Worm (Caenorhabditis elegans) whole organism, L3 larva: ENCODE measurements around the gene C47E12.2.

Experiments
- ama-1 ChIP-seq: fragments of 150-350 bp; optimal IDR thresholded peaks from 2 replicates; lab custom pipeline; 2018
- ceh-9 ChIP-seq: sonication (generic microtip); optimal IDR thresholded peaks from 2 replicates; lab custom pipeline; 2018; ENCODE audit warnings: missing biosample characterization, missing genetic modification characterization
- daf-12 ChIP-seq: fragments of 150-350 bp; optimal IDR thresholded peaks from 2 replicates; lab custom pipeline; 2014; ENCODE audit warnings: missing biosample characterization, missing genetic modification reagents, missing genetic modification characterization
- egl-5 ChIP-seq: fragments of 150-350 bp; optimal IDR thresholded peaks from 2 replicates; lab custom pipeline; 2017; ENCODE audit warnings: missing biosample characterization, missing genetic modification reagents, missing genetic modification characterization, inconsistent platforms
- elt-1 ChIP-seq: fragments of 150-350 bp; optimal IDR thresholded peaks from 2 replicates; lab custom pipeline; 2014; ENCODE audit warnings: missing biosample characterization, missing genetic modification characterization
- elt-2 ChIP-seq: sonication (generic microtip); optimal IDR thresholded peaks from 2 replicates; lab custom pipeline; 2016; ENCODE audit warnings: missing genetic modification reagents, mild to moderate bottlenecking, missing genetic modification characterization, missing compliant biosample characterization
- eor-1 ChIP-seq, 2 experiments: fragments of 150-350 bp; optimal IDR thresholded peaks; 2 replicates each; lab custom pipeline; 2014 to 2018; ENCODE audit warnings: missing biosample characterization in 2 of 2, missing genetic modification characterization in 2 of 2
- fkh-10 ChIP-seq: sonication (generic microtip); optimal IDR thresholded peaks from 2 replicates; lab custom pipeline; 2017; ENCODE audit warnings: missing biosample characterization, missing genetic modification reagents, missing genetic modification characterization
- fkh-2 ChIP-seq: fragments of 150-350 bp; optimal IDR thresholded peaks from 2 replicates; lab custom pipeline; 2014; ENCODE audit warnings: missing biosample characterization, missing genetic modification reagents, missing genetic modification characterization
- hmg-11 ChIP-seq: sonication (generic microtip); optimal IDR thresholded peaks from 2 replicates; lab custom pipeline; 2016; ENCODE audit warnings: missing genetic modification characterization, missing compliant biosample characterization
- jun-1 ChIP-seq: fragments of 150-350 bp; optimal IDR thresholded peaks from 2 replicates; lab custom pipeline; 2014; ENCODE audit warnings: missing biosample characterization, missing genetic modification reagents, missing genetic modification characterization
- lin-15B ChIP-seq: fragments of 150-350 bp; optimal IDR thresholded peaks from 2 replicates; lab custom pipeline; 2014; ENCODE audit warnings: missing biosample characterization, missing genetic modification characterization
- lin-39 ChIP-seq: fragments of 150-350 bp; optimal IDR thresholded peaks from 2 replicates; lab custom pipeline; 2018; ENCODE audit warnings: missing biosample characterization, missing genetic modification reagents, missing genetic modification characterization
- lsy-12 ChIP-seq: sonication (generic microtip); optimal IDR thresholded peaks from 2 replicates; lab custom pipeline; 2016; ENCODE audit warnings: mild to moderate bottlenecking, missing genetic modification characterization, missing compliant biosample characterization
- mml-1 ChIP-seq: fragments of 150-350 bp; sonication (generic microtip); optimal IDR thresholded peaks from 3 replicates; lab custom pipeline; 2014; ENCODE audit warnings: missing biosample characterization, missing genetic modification characterization
- nfya-1 ChIP-seq: sonication (generic microtip); optimal IDR thresholded peaks from 2 replicates; lab custom pipeline; 2017; ENCODE audit warnings: missing genetic modification characterization, mild to moderate bottlenecking, missing compliant biosample characterization, antibody characterized with exemption, moderate library complexity; ENCODE audit not compliant: insufficient read depth
- nhr-11 ChIP-seq: fragments of 150-350 bp; optimal IDR thresholded peaks from 2 replicates; lab custom pipeline; 2014; ENCODE audit warnings: missing biosample characterization, missing genetic modification characterization
- nhr-23 ChIP-seq: fragments of 150-350 bp; optimal IDR thresholded peaks from 2 replicates; lab custom pipeline; 2014; ENCODE audit warnings: missing biosample characterization, missing genetic modification reagents, missing genetic modification characterization
- nhr-237 ChIP-seq: fragments of 150-350 bp; optimal IDR thresholded peaks from 2 replicates; lab custom pipeline; 2014; ENCODE audit warnings: missing biosample characterization, missing genetic modification characterization
- nhr-28 ChIP-seq: fragments of 150-350 bp; optimal IDR thresholded peaks from 2 replicates; lab custom pipeline; 2014; ENCODE audit warnings: missing biosample characterization, missing genetic modification characterization
- nhr-43 ChIP-seq: sonication (generic microtip); optimal IDR thresholded peaks from 2 replicates; lab custom pipeline; 2016; ENCODE audit warnings: mild to moderate bottlenecking, missing genetic modification characterization, missing compliant biosample characterization; ENCODE audit not compliant: poor library complexity, severe bottlenecking
- nhr-76 ChIP-seq: fragments of 150-350 bp; sonication (generic microtip); optimal IDR thresholded peaks from 5 replicates; lab custom pipeline; 2014; ENCODE audit warnings: missing biosample characterization, missing genetic modification characterization
- nhr-77 ChIP-seq: fragments of 150-350 bp; optimal IDR thresholded peaks from 2 replicates; lab custom pipeline; 2014; ENCODE audit warnings: missing biosample characterization, missing genetic modification characterization
- pha-4 ChIP-seq: fragments of 150-350 bp; optimal IDR thresholded peaks from 2 replicates; lab custom pipeline; 2014; ENCODE audit warnings: missing biosample characterization, missing genetic modification reagents, missing genetic modification characterization
- pqm-1 ChIP-seq: fragments of 150-350 bp; optimal IDR thresholded peaks from 2 replicates; lab custom pipeline; 2017; ENCODE audit warnings: missing biosample characterization, missing genetic modification characterization, inconsistent platforms
- skn-1 ChIP-seq: fragments of 150-350 bp; optimal IDR thresholded peaks from 2 replicates; lab custom pipeline; 2014; ENCODE audit warnings: missing biosample characterization, missing genetic modification characterization
- tbx-2 ChIP-seq: sonication (generic microtip); optimal IDR thresholded peaks from 2 replicates; lab custom pipeline; 2016; ENCODE audit warnings: mild to moderate bottlenecking, missing genetic modification characterization, missing compliant biosample characterization
- unc-62 ChIP-seq: fragments of 150-350 bp; sonication (generic microtip); optimal IDR thresholded peaks from 4 replicates; lab custom pipeline; 2014; ENCODE audit warnings: missing biosample characterization, missing genetic modification reagents, missing genetic modification characterization
- zag-1 ChIP-seq: fragments of 150-350 bp; optimal IDR thresholded peaks from 2 replicates; lab custom pipeline; 2014; ENCODE audit warnings: missing biosample characterization, missing genetic modification characterization
- ztf-11 ChIP-seq: fragments of 150-350 bp; optimal IDR thresholded peaks from 2 replicates; lab custom pipeline; 2014; ENCODE audit warnings: missing biosample characterization, missing genetic modification characterization

The C47E12.2 gene

ce11 chrIV:9989416-9989815 lies 13.9 kb downstream of the C47E12.2 start:
- TF ChIP-seq nhr-77, result no peak
- TF ChIP-seq elt-2 (tag; lab: Kevin White, UChicago), result peak; percentile 2
- peak; percentile 12 for TF ChIP-seq lsy-12 (tag; lab: Kevin White, UChicago)

ce11 chrIV:9982895-9983294 lies 20.4 kb downstream of the C47E12.2 start, which contains the start of gene mam-2:
Gene mam-2, plus strand, starts transcription at chrIV:9983195.
- no peak for TF ChIP-seq lin-39 (tag; lab: Kevin White, UChicago)
- no peak for TF ChIP-seq nhr-237 (tag; lab: Kevin White, UChicago)
- no peak for TF ChIP-seq nhr-11 (tag; lab: Kevin White, UChicago)
- TF ChIP-seq nfya-1 (tag; lab: Kevin White, UChicago), result no peak
- no peak for TF ChIP-seq nhr-43 (tag; lab: Kevin White, UChicago)
- TF ChIP-seq mml-1 (tag; lab: Kevin White, UChicago), result no peak
- TF ChIP-seq nhr-76 (tag; lab: Kevin White, UChicago), result no peak
- TF ChIP-seq tbx-2, result no peak
- TF ChIP-seq unc-62, result no peak
- TF ChIP-seq zag-1, result no peak
- no peak for TF ChIP-seq hmg-11
- TF ChIP-seq fkh-2 (tag; lab: Kevin White, UChicago), result no peak
- TF ChIP-seq nhr-28 (tag; lab: Kevin White, UChicago), result no peak
- no peak for TF ChIP-seq skn-1 (tag; lab: Kevin White, UChicago)
- no peak for TF ChIP-seq lin-15B (tag; lab: Kevin White, UChicago)

ce11 chrIV:9982226-9982794 lies 21.0 kb downstream of the C47E12.2 start, which contains the start of gene rrp-1:
Gene rrp-1, minus strand, starts transcription at chrIV:9982276.
- TF ChIP-seq ztf-11 (no peak), lin-15B (tag; lab: Kevin White, UChicago) (peak; percentile 4), nfya-1 (tag; lab: Kevin White, UChicago) (peak; percentile 6)
- TF ChIP-seq, all 47 proteins: peak for 2

- no peak for TF ChIP-seq nhr-237 (tag; lab: Kevin White, UChicago)
- TF ChIP-seq unc-62, result no peak
- TF ChIP-seq elt-1 (tag; lab: Kevin White, UChicago), result no peak
- no peak for TF ChIP-seq ama-1 (lab: Kevin White, UChicago)
- TF ChIP-seq ceh-9, result no peak
- no peak for TF ChIP-seq fkh-10 (GFP tag; lab: Kevin White, UChicago)
These were observed 25.6 kb downstream of the C47E12.2 start, which contains the start of gene dhp-2 for ce11 chrIV:9977602-9978172. Gene dhp-2, plus strand, starts transcription at chrIV:9978122.

ce11 chrIV:9976284-9976683 lies 27.0 kb downstream of the C47E12.2 start, which contains the start of gene C47E12.14:
Gene C47E12.14, minus strand, starts transcription at chrIV:9976384.
- TF ChIP-seq lsy-12 (tag; lab: Kevin White, UChicago) (no peak), lin-15B (tag; lab: Kevin White, UChicago) (no peak), pqm-1 (tag; lab: Kevin White, UChicago) (no peak), nhr-23 (tag; lab: Kevin White, UChicago) (no peak), daf-12 (tag; lab: Kevin White, UChicago) (no peak), egl-5 (tag; lab: Kevin White, UChicago) (no peak)

ce11 chrIV:9974392-9974791 lies 28.9 kb downstream of the C47E12.2 start, which contains the start of gene C47E12.9:
Gene C47E12.9, plus strand, starts transcription at chrIV:9974692.
- no peak for TF ChIP-seq elt-1 (tag; lab: Kevin White, UChicago)
- TF ChIP-seq nhr-76 (tag; lab: Kevin White, UChicago), result no peak
- TF ChIP-seq pqm-1 (tag; lab: Kevin White, UChicago), result no peak

ce11 chrIV:9972629-9973028 lies 30.7 kb downstream of the C47E12.2 start, which contains the start of the genes C47E12.12 and C47E12.10:
Gene C47E12.12, minus strand, starts transcription at chrIV:9972729.
Gene C47E12.10, plus strand, starts transcription at chrIV:9972800.
- TF ChIP-seq nhr-43 (tag; lab: Kevin White, UChicago) (no peak), eor-1 (tag; optimal IDR thresholded peaks at IDR 0.05; lab: Kevin White, UChicago) (no peak), jun-1 (tag; lab: Kevin White, UChicago) (no peak), lsy-12 (tag; lab: Kevin White, UChicago) (no peak), nhr-76 (tag; lab: Kevin White, UChicago) (no peak), pha-4 (tag; lab: Kevin White, UChicago) (no peak), ztf-11 (no peak), nhr-11 (tag; lab: Kevin White, UChicago) (no peak), nhr-28 (tag; lab: Kevin White, UChicago) (no peak), nhr-23 (tag; lab: Kevin White, UChicago) (no peak)
